Worm (Caenorhabditis elegans): ENCODE data around the gene mrpl-22.

Gene mrpl-22

ce11 chrIII:10624564-10624963, 9.3 kb downstream of the mrpl-22 start:
- TF ChIP-seq ztf-11 (tag; optimal IDR thresholded peaks at IDR 0.05) (no peak), ets-5 (GFP tag; IDR thresholded peaks at IDR 0.05) (no peak), egl-27 (tag; optimal IDR thresholded peaks at IDR 0.05) (no peak), zip-4 (GFP tag; optimal IDR thresholded peaks at IDR 0.05) (no peak), hlh-17 (GFP tag; optimal IDR thresholded peaks at IDR 0.05; ENCODE audit: borderline replicate concordance) (no peak), dpl-1 (GFP tag; optimal IDR thresholded peaks at IDR 0.05) (peak; percentile 26 to 42 (median 35)), fkh-4 (tag; optimal IDR thresholded peaks at IDR 0.05; ENCODE audit: borderline replicate concordance) (no peak), efl-1 (optimal IDR thresholded peaks at IDR 0.05) (peak; percentile 1 to 39), efl-1 (GFP tag; optimal IDR thresholded peaks at IDR 0.05 in 1 of 2) (peak; percentile 32 to 95), fos-1 (tag; optimal IDR thresholded peaks at IDR 0.05) (no peak), nhr-47 (tag; optimal IDR thresholded peaks at IDR 0.05) (peak; percentile 50), swsn-7 (tag; optimal IDR thresholded peaks at IDR 0.05) (peak; percentile 31), lin-13 (GFP tag; optimal IDR thresholded peaks at IDR 0.05) (no peak), F16B12.6 (tag; optimal IDR thresholded peaks at IDR 0.05) (no peak), hpl-2 (GFP tag; optimal IDR thresholded peaks at IDR 0.05) (no peak), efl-3 (GFP tag; optimal IDR thresholded peaks at IDR 0.05) (no peak), lir-3 (tag; optimal IDR thresholded peaks at IDR 0.05; ENCODE audit: poor library complexity) (peak; percentile 21), Y116A8C.19 (tag; optimal IDR thresholded peaks at IDR 0.05; ENCODE audit: borderline replicate concordance) (no peak), elt-2 (tag; optimal IDR thresholded peaks at IDR 0.05) (no peak), alr-1 (tag; optimal IDR thresholded peaks at IDR 0.05; ENCODE audit: borderline replicate concordance) (no peak), ceh-8 (GFP tag; optimal IDR thresholded peaks at IDR 0.05) (no peak), nhr-90 (tag; optimal IDR thresholded peaks at IDR 0.05; ENCODE audit: poor library complexity) (peak; percentile 49), aha-1 (tag; optimal IDR thresholded peaks at IDR 0.05) (no peak), nhr-19 (GFP tag; conservative IDR thresholded peaks at IDR 0.05) (peak; percentile 53), ces-1 (GFP tag; optimal IDR thresholded peaks at IDR 0.05) (no peak), grh-1 (GFP tag; IDR thresholded peaks at IDR 0.05) (no peak), lin-39 (tag; optimal IDR thresholded peaks at IDR 0.05) (no peak), isw-1 (GFP tag; IDR thresholded peaks at IDR 0.05) (no peak), pag-3 (tag; optimal IDR thresholded peaks at IDR 0.05; ENCODE audit: borderline replicate concordance, insufficient read depth) (no peak), dsc-1 (tag; optimal IDR thresholded peaks at IDR 0.05) (peak; percentile 15), sup-37 (GFP tag; optimal IDR thresholded peaks at IDR 0.05) (no peak), sox-4 (tag; optimal IDR thresholded peaks at IDR 0.05) (no peak), ama-1 (optimal IDR thresholded peaks at IDR 0.05) (no peak), C04F5.9 (tag; optimal IDR thresholded peaks at IDR 0.05) (no peak), C16A3.4 (tag; optimal IDR thresholded peaks at IDR 0.05) (peak; percentile 45), C34B4.2 (tag; optimal IDR thresholded peaks at IDR 0.05) (no peak), nhr-28 (tag; optimal IDR thresholded peaks at IDR 0.05) (no peak), blmp-1 (tag; optimal IDR thresholded peaks at IDR 0.05) (no peak), hlh-4 (tag; optimal IDR thresholded peaks at IDR 0.05) (no peak), unc-98 (GFP tag; IDR thresholded peaks at IDR 0.05) (no peak), pqm-1 (tag; optimal IDR thresholded peaks at IDR 0.05) (no peak), lin-35 (GFP tag; optimal IDR thresholded peaks at IDR 0.05) (peak; percentile 20 to 72), mep-1 (tag; optimal IDR thresholded peaks at IDR 0.05) (peak; percentile 26), fkh-8 (tag; optimal IDR thresholded peaks at IDR 0.05) (no peak), jun-1 (tag; optimal IDR thresholded peaks at IDR 0.05) (peak; percentile 7), tbx-2 (tag; optimal IDR thresholded peaks at IDR 0.05) (peak; percentile 6), mab-9 (GFP tag; IDR thresholded peaks at IDR 0.05) (no peak), ceh-63 (GFP tag; optimal IDR thresholded peaks at IDR 0.05) (no peak), rnt-1 (tag; optimal IDR thresholded peaks at IDR 0.05) (peak; percentile 51), nhr-84 (tag; optimal IDR thresholded peaks at IDR 0.05) (no peak), aly-2 (tag; optimal IDR thresholded peaks at IDR 0.05) (no peak), mdl-1 (tag; optimal IDR thresholded peaks at IDR 0.05) (peak in 1 of 2 experiments; percentile 36), nhr-76 (tag; optimal IDR thresholded peaks at IDR 0.05) (no peak)

All from whole organism, L1 larva.